Worm (Caenorhabditis elegans) whole organism, L3 larva: ENCODE measurements around the gene nspg-1.
"Not testable (repeated sequence)": the region's sequence is repeated elsewhere in the genome, so short reads cannot be mapped to it uniquely, and the experiment has no call there.

Experiments
- ZK546.5 ChIP-seq: sonication (generic microtip); optimal IDR thresholded peaks from 2 replicates; lab custom pipeline; 2017; ENCODE audit warnings: missing biosample characterization, missing genetic modification characterization
- ceh-16 ChIP-seq: sonication (generic microtip); optimal IDR thresholded peaks from 2 replicates; lab custom pipeline; 2017; ENCODE audit warnings: missing biosample characterization, missing genetic modification characterization
- ceh-9 ChIP-seq: sonication (generic microtip); optimal IDR thresholded peaks from 2 replicates; lab custom pipeline; 2018; ENCODE audit warnings: missing biosample characterization, missing genetic modification characterization
- daf-12 ChIP-seq: fragments of 150-350 bp; optimal IDR thresholded peaks from 2 replicates; lab custom pipeline; 2014; ENCODE audit warnings: missing biosample characterization, missing genetic modification reagents, missing genetic modification characterization
- egl-27 ChIP-seq: sonication (generic microtip); optimal IDR thresholded peaks from 4 replicates; lab custom pipeline; 2017; ENCODE audit warnings: missing biosample characterization, missing genetic modification reagents, missing genetic modification characterization
- egl-5 ChIP-seq: fragments of 150-350 bp; optimal IDR thresholded peaks from 2 replicates; lab custom pipeline; 2017; ENCODE audit warnings: missing biosample characterization, missing genetic modification reagents, missing genetic modification characterization, inconsistent platforms
- elt-2 ChIP-seq: sonication (generic microtip); optimal IDR thresholded peaks from 2 replicates; lab custom pipeline; 2016; ENCODE audit warnings: missing genetic modification reagents, mild to moderate bottlenecking, missing genetic modification characterization, missing compliant biosample characterization
- elt-3 ChIP-seq, 3 experiments: fragments of 150-350 bp in 1 of 3; sonication (generic microtip) in 2 of 3; optimal IDR thresholded peaks; 2 replicates in 2 of 3; 4 replicates in 1 of 3; lab custom pipeline; 2014 to 2017; ENCODE audit warnings: missing biosample characterization in 3 of 3, missing genetic modification characterization in 3 of 3
- eor-1 ChIP-seq, 2 experiments: fragments of 150-350 bp; optimal IDR thresholded peaks; 2 replicates each; lab custom pipeline; 2014 to 2018; ENCODE audit warnings: missing biosample characterization in 2 of 2, missing genetic modification characterization in 2 of 2
- fos-1 ChIP-seq: fragments of 150-350 bp; optimal IDR thresholded peaks from 2 replicates; lab custom pipeline; 2014; ENCODE audit warnings: missing biosample characterization, missing genetic modification characterization
- jun-1 ChIP-seq: fragments of 150-350 bp; optimal IDR thresholded peaks from 2 replicates; lab custom pipeline; 2014; ENCODE audit warnings: missing biosample characterization, missing genetic modification reagents, missing genetic modification characterization
- lin-39 ChIP-seq: fragments of 150-350 bp; optimal IDR thresholded peaks from 2 replicates; lab custom pipeline; 2018; ENCODE audit warnings: missing biosample characterization, missing genetic modification reagents, missing genetic modification characterization
- mml-1 ChIP-seq: fragments of 150-350 bp; sonication (generic microtip); optimal IDR thresholded peaks from 3 replicates; lab custom pipeline; 2014; ENCODE audit warnings: missing biosample characterization, missing genetic modification characterization
- nfya-1 ChIP-seq: sonication (generic microtip); optimal IDR thresholded peaks from 2 replicates; lab custom pipeline; 2017; ENCODE audit warnings: missing genetic modification characterization, mild to moderate bottlenecking, missing compliant biosample characterization, antibody characterized with exemption, moderate library complexity; ENCODE audit not compliant: insufficient read depth
- nhr-12 ChIP-seq: fragments of 150-350 bp; optimal IDR thresholded peaks from 2 replicates; lab custom pipeline; 2014; ENCODE audit warnings: missing biosample characterization, missing genetic modification characterization
- nhr-23 ChIP-seq: fragments of 150-350 bp; optimal IDR thresholded peaks from 2 replicates; lab custom pipeline; 2014; ENCODE audit warnings: missing biosample characterization, missing genetic modification reagents, missing genetic modification characterization
- nhr-67 ChIP-seq: fragments of 150-350 bp; optimal IDR thresholded peaks from 2 replicates; lab custom pipeline; 2014; ENCODE audit warnings: missing biosample characterization, missing genetic modification characterization
- nhr-76 ChIP-seq: fragments of 150-350 bp; sonication (generic microtip); optimal IDR thresholded peaks from 5 replicates; lab custom pipeline; 2014; ENCODE audit warnings: missing biosample characterization, missing genetic modification characterization
- nhr-77 ChIP-seq: fragments of 150-350 bp; optimal IDR thresholded peaks from 2 replicates; lab custom pipeline; 2014; ENCODE audit warnings: missing biosample characterization, missing genetic modification characterization
- pqm-1 ChIP-seq: fragments of 150-350 bp; optimal IDR thresholded peaks from 2 replicates; lab custom pipeline; 2017; ENCODE audit warnings: missing biosample characterization, missing genetic modification characterization, inconsistent platforms
- skn-1 ChIP-seq: fragments of 150-350 bp; optimal IDR thresholded peaks from 2 replicates; lab custom pipeline; 2014; ENCODE audit warnings: missing biosample characterization, missing genetic modification characterization
- tbx-2 ChIP-seq: sonication (generic microtip); optimal IDR thresholded peaks from 2 replicates; lab custom pipeline; 2016; ENCODE audit warnings: mild to moderate bottlenecking, missing genetic modification characterization, missing compliant biosample characterization
- unc-62 ChIP-seq: fragments of 150-350 bp; sonication (generic microtip); optimal IDR thresholded peaks from 4 replicates; lab custom pipeline; 2014; ENCODE audit warnings: missing biosample characterization, missing genetic modification reagents, missing genetic modification characterization
- zag-1 ChIP-seq: fragments of 150-350 bp; optimal IDR thresholded peaks from 2 replicates; lab custom pipeline; 2014; ENCODE audit warnings: missing biosample characterization, missing genetic modification characterization
- ztf-11 ChIP-seq: fragments of 150-350 bp; optimal IDR thresholded peaks from 2 replicates; lab custom pipeline; 2014; ENCODE audit warnings: missing biosample characterization, missing genetic modification characterization

The nspg-1 gene

ce11 chrV:12869948-12870347 is 2.1 kb upstream of the nspg-1 start, which contains the start of gene T07F10.3 (continued):
- TF ChIP-seq pqm-1, result peak; percentile 57
- TF ChIP-seq ceh-16 (tag; lab: Kevin White, UChicago), result no peak
- TF ChIP-seq skn-1, result no peak
- TF ChIP-seq unc-62 (GFP tag; lab: Kevin White, UChicago), result no peak
- peak; percentile 18 for TF ChIP-seq lin-39 (tag; lab: Kevin White, UChicago)
- TF ChIP-seq elt-3 (tag; optimal IDR thresholded peaks at IDR 0.05; lab: Kevin White, UChicago), result no peak
- no peak for TF ChIP-seq daf-12 (tag; lab: Kevin White, UChicago)
- no peak for TF ChIP-seq egl-5 (tag; lab: Kevin White, UChicago)
- TF ChIP-seq fos-1 (tag; lab: Kevin White, UChicago), result no peak
- no peak for TF ChIP-seq mml-1 (tag; lab: Kevin White, UChicago)
- peak; percentile 22 for TF ChIP-seq jun-1 (tag; lab: Kevin White, UChicago)
- no peak for TF ChIP-seq nhr-67 (tag; lab: Kevin White, UChicago)
- TF ChIP-seq nfya-1, result peak; percentile 85

- not testable (repeated sequence) for TF ChIP-seq ztf-11 (tag; lab: Kevin White, UChicago); ceh-9; elt-3 (tag; optimal IDR thresholded peaks at IDR 0.05; lab: Kevin White, UChicago)
These were observed 2.3 kb downstream of the nspg-1 start, which contains the start of gene T07F10.5 for ce11 chrV:12865615-12866014. T07F10.5 (plus strand) TSS chrV:12865915.

DNA sequence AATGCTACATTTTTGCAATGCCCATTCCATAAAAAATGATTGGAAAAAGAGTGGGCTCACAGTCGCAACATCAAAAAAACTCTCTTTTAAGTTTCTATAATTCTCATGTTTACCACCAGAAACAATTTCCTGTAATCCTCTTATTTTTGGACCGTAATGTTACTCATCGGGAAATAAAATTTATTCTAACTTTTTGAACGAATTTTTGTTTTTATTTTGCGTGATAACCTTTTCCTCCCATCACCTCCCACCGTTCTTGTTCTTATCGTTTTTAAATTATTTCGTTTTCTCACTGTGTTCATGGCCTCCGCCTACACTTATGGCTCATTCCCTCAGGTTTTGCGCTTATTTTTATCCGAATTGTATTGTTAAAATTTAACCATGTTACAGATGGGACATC is 8.8 kb downstream of the nspg-1 start, which contains the start of gene anp-1:
Gene anp-1 (plus strand): TSS at position 301 of the 400 bp plus-strand sequence.
- TF ChIP-seq skn-1 (no peak), nhr-67 (tag; lab: Kevin White, UChicago) (no peak), lin-39 (tag; lab: Kevin White, UChicago) (no peak), eor-1 (tag; optimal IDR thresholded peaks at IDR 0.05; lab: Kevin White, UChicago) (no peak), elt-2 (tag; lab: Kevin White, UChicago) (no peak), elt-3 (tag; optimal IDR thresholded peaks at IDR 0.05; lab: Kevin White, UChicago) (no peak), tbx-2 (no peak), fos-1 (tag; lab: Kevin White, UChicago) (no peak), nhr-76 (tag; lab: Kevin White, UChicago) (no peak), nhr-12 (tag; lab: Kevin White, UChicago) (no peak), pqm-1 (no peak), nhr-23 (tag; lab: Kevin White, UChicago) (no peak)

DNA sequence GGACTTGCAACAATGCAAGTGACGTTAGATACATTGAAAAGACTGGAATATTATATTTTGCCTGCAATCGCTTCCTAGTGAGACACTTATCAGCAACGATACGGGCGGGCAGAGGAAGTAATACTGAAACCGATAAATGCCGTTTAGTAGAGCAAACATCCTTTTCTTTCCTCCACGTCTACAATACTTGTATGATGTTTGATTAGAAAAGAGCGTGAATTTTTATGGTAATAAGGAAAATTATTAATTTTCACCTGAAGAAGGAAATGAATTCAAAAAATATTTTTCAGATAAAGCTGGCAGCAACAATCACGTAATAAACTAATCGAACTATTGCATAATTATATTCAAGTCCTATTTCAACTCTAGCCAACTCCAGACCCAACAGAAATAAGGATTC is 13.1 kb downstream of the nspg-1 start, which contains the start of gene C44H9.7:
Gene C44H9.7 (minus strand): TSS at position 101 of the 400 bp plus-strand sequence.
- no peak for TF ChIP-seq jun-1 (tag; lab: Kevin White, UChicago)
- no peak for TF ChIP-seq nhr-67 (tag; lab: Kevin White, UChicago)
- TF ChIP-seq elt-2 (tag; lab: Kevin White, UChicago), result peak; percentile 7
- no peak for TF ChIP-seq mml-1 (tag; lab: Kevin White, UChicago)
- TF ChIP-seq ceh-16 (tag; lab: Kevin White, UChicago), result no peak
- TF ChIP-seq zag-1 (tag; lab: Kevin White, UChicago), result no peak

DNA sequence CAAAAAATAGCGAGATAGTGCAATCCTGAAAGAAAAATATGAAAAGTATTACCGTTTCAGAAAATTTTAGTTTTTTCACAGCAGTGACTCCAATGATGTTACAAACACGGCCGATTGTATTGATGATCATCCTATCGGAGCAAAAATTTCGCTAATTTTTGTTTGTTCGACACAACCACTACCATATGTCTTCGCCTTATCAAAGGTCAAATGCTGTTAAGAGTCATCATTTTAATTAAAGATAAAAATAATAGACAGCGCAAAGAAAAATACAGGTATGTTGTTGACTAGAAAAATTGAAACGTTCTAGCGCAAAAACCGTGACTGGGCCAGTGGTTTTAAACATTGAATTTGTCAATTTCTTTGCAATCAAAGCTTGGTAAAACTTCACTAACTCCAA is 15.5 kb downstream of the nspg-1 start:
- no peak for TF ChIP-seq ceh-16 (tag; lab: Kevin White, UChicago)
- peak; percentile 58 for TF ChIP-seq elt-2 (tag; lab: Kevin White, UChicago)
- TF ChIP-seq pqm-1, result peak; percentile 69
- TF ChIP-seq egl-27, result no peak
- peak; percentile 13 for TF ChIP-seq jun-1 (tag; lab: Kevin White, UChicago)

DNA sequence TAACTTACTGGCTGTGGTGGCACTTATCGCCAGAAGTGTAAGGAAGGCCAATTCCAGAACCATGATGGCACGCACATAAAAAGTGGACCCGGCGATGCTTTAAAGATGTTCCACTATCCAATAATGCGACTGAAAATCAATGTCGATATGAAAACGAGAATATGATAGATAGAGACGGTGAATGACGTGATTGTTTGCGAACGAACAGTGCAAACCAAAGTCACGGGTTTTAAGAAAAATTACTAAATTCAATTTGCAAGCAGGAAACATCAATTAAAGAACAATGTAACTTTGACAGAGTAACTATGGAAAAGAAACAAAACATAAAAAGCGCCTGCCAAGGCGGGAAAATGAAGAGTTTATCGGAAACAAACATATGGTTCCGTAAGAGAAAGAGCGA is 18.2 kb downstream of the nspg-1 start, which contains the start of gene C44H9.5:
Gene C44H9.5 (minus strand): TSS at position 129 of the 400 bp plus-strand sequence.
- no peak for TF ChIP-seq nfya-1
- TF ChIP-seq elt-2 (tag; lab: Kevin White, UChicago), result peak; percentile 49
- TF ChIP-seq lin-39 (tag; lab: Kevin White, UChicago), result no peak
- peak; percentile 66 for TF ChIP-seq pqm-1
- no peak for TF ChIP-seq nhr-76 (tag; lab: Kevin White, UChicago)
- no peak for TF ChIP-seq ZK546.5 (tag; lab: Kevin White, UChicago)
- TF ChIP-seq eor-1 (tag; optimal IDR thresholded peaks at IDR 0.05; lab: Kevin White, UChicago), result no peak

DNA sequence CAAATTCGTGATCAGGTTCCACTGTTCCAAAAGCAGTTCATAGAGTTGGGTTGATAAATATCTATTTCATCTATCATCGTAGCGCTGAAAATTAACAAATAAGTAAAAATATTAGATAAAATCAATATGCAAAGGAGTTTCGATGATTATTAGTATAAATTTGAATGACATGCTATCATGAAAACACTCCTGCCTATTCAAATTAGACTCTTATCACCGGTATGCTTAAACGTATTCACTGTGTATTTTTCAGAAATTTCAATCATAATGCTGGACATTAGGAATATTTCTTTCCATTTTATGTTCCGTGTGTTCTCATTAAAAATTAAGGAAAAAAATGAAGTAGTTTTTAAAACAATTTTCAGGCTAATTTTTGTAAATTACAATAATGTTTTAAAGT is 22.6 kb downstream of the nspg-1 start, which contains the start of gene C44H9.6:
Gene C44H9.6 (minus strand): TSS at position 101 of the 400 bp plus-strand sequence.
- TF ChIP-seq nhr-12 (tag; lab: Kevin White, UChicago), result no peak
- TF ChIP-seq elt-2 (tag; lab: Kevin White, UChicago), result peak; percentile 35
- TF ChIP-seq tbx-2, result no peak
- no peak for TF ChIP-seq nfya-1
- no peak for TF ChIP-seq nhr-77
